Worm (Caenorhabditis elegans) whole organism, young adult: ENCODE data around the gene F26D2.14.

ENCODE experiments used
- Y53F4B.3 ChIP-seq: fragments of 200-800 bp; sonication (Bioruptor generic); IDR thresholded peaks from 2 replicates; pipeline ENCODE4 v1.3.6; 2022; ENCODE audit warnings: missing genetic modification reagents, missing genetic modification characterization, missing compliant biosample characterization
- Y67H2A.10 ChIP-seq: fragments of 200-800 bp; sonication (Bioruptor generic); conservative IDR thresholded peaks from 2 replicates; pipeline ENCODE4 v1.3.6; 2022; ENCODE audit warnings: missing genetic modification reagents, missing genetic modification characterization, missing compliant biosample characterization
- dpl-1 ChIP-seq: fragments of 150-350 bp; optimal IDR thresholded peaks from 2 replicates; lab custom pipeline; 2014; ENCODE audit warnings: missing biosample characterization, missing genetic modification reagents, missing genetic modification characterization
- him-1 ChIP-seq: sonication (generic microtip); optimal IDR thresholded peaks from 2 replicates; lab custom pipeline; 2016; ENCODE audit warnings: missing genotype, missing genetic modification reagents, missing genetic modification characterization, missing compliant biosample characterization
- snpc-4 ChIP-seq, 5 experiments: fragments of 150-350 bp in 1 of 5; sonication (generic microtip) in 4 of 5; optimal IDR thresholded peaks; 2 replicates each; lab custom pipeline; 2014 to 2018; ENCODE audit warnings: missing genetic modification characterization in 5 of 5, missing biosample characterization in 3 of 5, antibody characterized with exemption in 2 of 5, mild to moderate bottlenecking in 2 of 5, missing compliant biosample characterization in 2 of 5, missing genotype in 2 of 5, moderate library complexity in 2 of 5, missing genetic modification reagents in 1 of 5

ce11 chrV:16460866-16461265, 25.2 kb downstream of the F26D2.14 start, which contains the start of gene srh-142:
- TF ChIP-seq Y67H2A.10 (no peak), him-1 (tag; lab: Kevin White, UChicago) (no peak), snpc-4 (GFP tag; optimal IDR thresholded peaks at IDR 0.05; lab: Kevin White, UChicago) (no peak), snpc-4 (tag; optimal IDR thresholded peaks at IDR 0.05; lab: Kevin White, UChicago) (no peak), Y53F4B.3 (GFP tag; lab: Robert Waterston, UW) (no peak), dpl-1 (no peak)
